2 worm cellular contexts compared by ENCODE assay signal in genomic region chrII:5091640-5092243, ce11.
TF ChIP-seq lines count a peak whose summit lies in the region.

TSS of gene pld-1 (minus strand) at chrII:5091690.

TF ChIP-seq in whole organism, L4 larva, 104 proteins besides CTCF, POLR2A, EP300 and RAD21:
- no peak for TF ChIP-seq zip-11 (GFP tag; IDR thresholded peaks at IDR 0.05; lab: Robert Waterston, UW)
- TF ChIP-seq gei-8 (GFP tag; optimal IDR thresholded peaks at IDR 0.05; lab: Kevin White, UChicago): no peak
- TF ChIP-seq Y48G9A.11 (GFP tag; IDR thresholded peaks at IDR 0.05; lab: Robert Waterston, UW): 0 out of 2 replicates have a peak, but pooled peaks have one; percentile 39
- no peak for TF ChIP-seq ceh-62 (tag; optimal IDR thresholded peaks at IDR 0.05; lab: Kevin White, UChicago)
- no peak for TF ChIP-seq nhr-10 (tag; optimal IDR thresholded peaks at IDR 0.05; lab: Kevin White, UChicago)
- TF ChIP-seq F49E8.2 (tag; optimal IDR thresholded peaks at IDR 0.05; lab: Kevin White, UChicago; ENCODE audit: borderline replicate concordance): peak; percentile 53
- TF ChIP-seq lin-15B (tag; optimal IDR thresholded peaks at IDR 0.05; lab: Kevin White, UChicago): no peak
- TF ChIP-seq nhr-77 (tag; optimal IDR thresholded peaks at IDR 0.05; lab: Kevin White, UChicago): no peak
- TF ChIP-seq ceh-28 (tag; optimal IDR thresholded peaks at IDR 0.05; lab: Kevin White, UChicago): no peak
- no peak for TF ChIP-seq ceh-44 (GFP tag; IDR thresholded peaks at IDR 0.05; lab: Robert Waterston, UW)
- TF ChIP-seq ces-1 (GFP tag; optimal IDR thresholded peaks at IDR 0.05; lab: Kevin White, UChicago): no peak
- no peak for TF ChIP-seq madf-5 (GFP tag; IDR thresholded peaks at IDR 0.05; lab: Robert Waterston, UW)
- TF ChIP-seq dmd-9 (GFP tag; IDR thresholded peaks at IDR 0.05; lab: Robert Waterston, UW): no peak
- no peak for TF ChIP-seq zfp-2 (tag; optimal IDR thresholded peaks at IDR 0.05; lab: Kevin White, UChicago)
- TF ChIP-seq unc-130 (GFP tag; optimal IDR thresholded peaks at IDR 0.05; lab: Kevin White, UChicago): peak; percentile 26
- no peak for TF ChIP-seq hmg-1.1 (GFP tag; IDR thresholded peaks at IDR 0.05; lab: Robert Waterston, UW)

TF ChIP-seq in whole organism, young adult, 124 proteins besides CTCF, POLR2A, EP300 and RAD21:
- TF ChIP-seq sptf-2 (GFP tag; optimal IDR thresholded peaks at IDR 0.05; lab: Kevin White, UChicago): no peak
- no peak for TF ChIP-seq K11D2.4 (GFP tag; IDR thresholded peaks at IDR 0.05; lab: Robert Waterston, UW)
- peak; percentile 86 for TF ChIP-seq madf-8 (GFP tag; conservative IDR thresholded peaks at IDR 0.05; lab: Robert Waterston, UW)
- TF ChIP-seq tbp1 (GFP tag; optimal IDR thresholded peaks at IDR 0.05; lab: Kevin White, UChicago): peak; percentile 25
- no peak for TF ChIP-seq ZK185.1 (tag; optimal IDR thresholded peaks at IDR 0.05; lab: Kevin White, UChicago; ENCODE audit: poor library complexity, severe bottlenecking)
- peak; percentile 3 for TF ChIP-seq unc-130 (GFP tag; optimal IDR thresholded peaks at IDR 0.05; lab: Kevin White, UChicago)
- TF ChIP-seq tbx-9 (tag; optimal IDR thresholded peaks at IDR 0.05; lab: Kevin White, UChicago; ENCODE audit: borderline replicate concordance): no peak
- TF ChIP-seq efl-1 (GFP tag; optimal IDR thresholded peaks at IDR 0.05; lab: Kevin White, UChicago): peak; percentile 80
- TF ChIP-seq let-526 (GFP tag; IDR thresholded peaks at IDR 0.05; lab: Robert Waterston, UW): no peak
- no peak for TF ChIP-seq ets-4 (GFP tag; optimal IDR thresholded peaks at IDR 0.05; lab: Kevin White, UChicago)
- peak; percentile 89 for TF ChIP-seq ceh-91 (GFP tag; IDR thresholded peaks at IDR 0.05; lab: Robert Waterston, UW)
- peak; percentile 93 for TF ChIP-seq xnd-1 (tag; optimal IDR thresholded peaks at IDR 0.05; lab: Kevin White, UChicago)
- peak; percentile 49 for TF ChIP-seq dpl-1 (GFP tag; optimal IDR thresholded peaks at IDR 0.05; lab: Kevin White, UChicago)
- no peak for TF ChIP-seq egl-18 (GFP tag; IDR thresholded peaks at IDR 0.05; lab: Robert Waterston, UW)
- peak; percentile 43 for TF ChIP-seq snpc-1.3 (tag; optimal IDR thresholded peaks at IDR 0.05; lab: Kevin White, UChicago; ENCODE audit: insufficient read depth)
- TF ChIP-seq let-607 (tag; optimal IDR thresholded peaks at IDR 0.05; lab: Kevin White, UChicago): no peak
- no peak for TF ChIP-seq snpc-4 (GFP tag; optimal IDR thresholded peaks at IDR 0.05; lab: Kevin White, UChicago)
- TF ChIP-seq snpc-4 (tag; optimal IDR thresholded peaks at IDR 0.05; lab: Kevin White, UChicago): peak in 1 of 4 experiments; percentile 7
- TF ChIP-seq lsl-1 (GFP tag; optimal IDR thresholded peaks at IDR 0.05; lab: Kevin White, UChicago): peak; percentile 97
- no peak for TF ChIP-seq K12H6.12 (tag; optimal IDR thresholded peaks at IDR 0.05; lab: Kevin White, UChicago)
- peak; percentile 95 for TF ChIP-seq F33H1.4 (GFP tag; IDR thresholded peaks at IDR 0.05; lab: Robert Waterston, UW)
- no peak for TF ChIP-seq somi-1 (GFP tag; optimal IDR thresholded peaks at IDR 0.05; lab: Kevin White, UChicago)
- no peak for TF ChIP-seq ztf-26 (tag; optimal IDR thresholded peaks at IDR 0.05; lab: Kevin White, UChicago)
- no peak for TF ChIP-seq mel-28 (tag; optimal IDR thresholded peaks at IDR 0.05; lab: Kevin White, UChicago; ENCODE audit: borderline replicate concordance)
- TF ChIP-seq ceh-27 (GFP tag; optimal IDR thresholded peaks at IDR 0.05; lab: Kevin White, UChicago): no peak
- peak; percentile 43 for TF ChIP-seq snpc-1.1 (tag; optimal IDR thresholded peaks at IDR 0.05; lab: Kevin White, UChicago; ENCODE audit: insufficient read depth)
- peak; percentile 60 for TF ChIP-seq D2030.7 (GFP tag; IDR thresholded peaks at IDR 0.05; lab: Robert Waterston, UW)
- no peak for TF ChIP-seq nfya-1 (tag; optimal IDR thresholded peaks at IDR 0.05; lab: Kevin White, UChicago; ENCODE audit: borderline replicate concordance, insufficient read depth)
- TF ChIP-seq unc-62 (GFP tag; optimal IDR thresholded peaks at IDR 0.05; lab: Kevin White, UChicago): no peak
- TF ChIP-seq madf-6 (GFP tag; IDR thresholded peaks at IDR 0.05; lab: Robert Waterston, UW): peak; percentile 96
- no peak for TF ChIP-seq atf-7 (tag; optimal IDR thresholded peaks at IDR 0.05; lab: Kevin White, UChicago)
- peak; percentile 36 for TF ChIP-seq lin-54 (GFP tag; optimal IDR thresholded peaks at IDR 0.05; lab: Kevin White, UChicago)
- TF ChIP-seq F49E8.2 (tag; optimal IDR thresholded peaks at IDR 0.05; lab: Kevin White, UChicago; ENCODE audit: insufficient read depth): peak; percentile 65
- TF ChIP-seq snpc-3.4 (tag; optimal IDR thresholded peaks at IDR 0.05; lab: Kevin White, UChicago): peak; percentile 76

Comparison
In these comparisons a context has a peak if more than half of its experiments do, and no peak if none do; other contexts are left out.
1. Of the 7 proteins assayed by ChIP-seq in both whole organism, young adult and whole organism, L4 larva: peak only in whole organism, young adult: dpl-1; only in whole organism, L4 larva: none; in both: F49E8.2 and unc-130; in neither: 3; mixed calls (peak in some experiments, not most) for 1.